Worm (Caenorhabditis elegans) whole organism, L4 larva: ENCODE results near the gene C33F10.8.
A peak's percentile ranks its signal among the peaks of the same experiment; 100 is the strongest.

Experiments used
- D1046.2 ChIP-seq: fragments of 200-800 bp; sonication (Bioruptor generic); IDR thresholded peaks from 2 replicates; pipeline ENCODE4 v1.3.6; 2022; ENCODE audit warnings: missing genetic modification characterization, missing compliant biosample characterization
- F26F4.8 ChIP-seq: fragments of 200-800 bp; sonication (Bioruptor generic); conservative IDR thresholded peaks from 2 replicates; pipeline ENCODE4 v1.3.6; 2022; ENCODE audit warnings: missing genetic modification characterization, missing compliant biosample characterization
- F37D6.2 ChIP-seq: sonication (generic microtip); optimal IDR thresholded peaks from 2 replicates; lab custom pipeline; 2016; ENCODE audit warnings: mild to moderate bottlenecking, missing genetic modification characterization, missing compliant biosample characterization
- F49E8.2 ChIP-seq: sonication (generic microtip); optimal IDR thresholded peaks from 2 replicates; lab custom pipeline; 2016; ENCODE audit warnings: missing compliant biosample characterization, mild to moderate bottlenecking, missing genetic modification characterization, borderline replicate concordance
- T20F7.1 ChIP-seq: fragments of 200-800 bp; sonication (Bioruptor generic); optimal IDR thresholded peaks from 2 replicates; lab custom pipeline; 2018; ENCODE audit warnings: mild to moderate bottlenecking, missing genetic modification characterization, missing compliant biosample characterization
- T26A8.4 ChIP-seq: fragments of 200-800 bp; sonication (Bioruptor generic); IDR thresholded peaks from 2 replicates; pipeline ENCODE4 v1.3.6; 2022; ENCODE audit warnings: missing genetic modification characterization, missing compliant biosample characterization
- Y105C5A.15 ChIP-seq: fragments of 200-800 bp; sonication (Bioruptor generic); IDR thresholded peaks from 2 replicates; pipeline ENCODE4 v1.3.6; 2022; ENCODE audit warnings: missing genetic modification characterization, missing compliant biosample characterization
- aha-1 ChIP-seq: fragments of 150-350 bp; peaks from one replicate; lab custom pipeline; 2014; ENCODE audit warnings: missing biosample characterization, missing genetic modification characterization
- aly-2 ChIP-seq: sonication (generic microtip); optimal IDR thresholded peaks from 2 replicates; lab custom pipeline; 2018; ENCODE audit warnings: missing biosample characterization, missing genetic modification characterization
- ama-1 ChIP-seq: fragments of 150-350 bp; optimal IDR thresholded peaks from 2 replicates; lab custom pipeline; 2014; ENCODE audit warnings: inconsistent platforms, mixed read lengths
- ceh-44 ChIP-seq: fragments of 200-800 bp; sonication (Bioruptor generic); IDR thresholded peaks from 2 replicates; pipeline ENCODE4 v1.3.6; 2022; ENCODE audit warnings: missing genetic modification reagents, missing genetic modification characterization, missing compliant biosample characterization
- ceh-62 ChIP-seq: sonication (generic microtip); optimal IDR thresholded peaks from 2 replicates; lab custom pipeline; 2017; ENCODE audit warnings: missing biosample characterization, missing genetic modification characterization
- ceh-82 ChIP-seq: sonication (generic microtip); optimal IDR thresholded peaks from 2 replicates; lab custom pipeline; 2017; ENCODE audit warnings: missing biosample characterization, missing genetic modification characterization
- daf-16 ChIP-seq, 3 experiments: sonication (generic microtip); optimal IDR thresholded peaks; 2 replicates each; lab custom pipeline; 2016 to 2017; ENCODE audit warnings: missing genetic modification characterization in 3 of 3, missing genetic modification reagents in 3 of 3, mild to moderate bottlenecking in 2 of 3, missing compliant biosample characterization in 2 of 3, missing biosample characterization in 1 of 3, moderate library complexity in 1 of 3
- daf-19 ChIP-seq: fragments of 200-800 bp; sonication (Bioruptor generic); conservative IDR thresholded peaks from 2 replicates; pipeline ENCODE4 v1.3.6; 2022; ENCODE audit warnings: missing genetic modification characterization, missing compliant biosample characterization
- dpl-1 ChIP-seq: fragments of 150-350 bp; optimal IDR thresholded peaks from 2 replicates; lab custom pipeline; 2014; ENCODE audit warnings: missing biosample characterization, missing genetic modification reagents, missing genetic modification characterization
- duxl-1 ChIP-seq: sonication (generic microtip); optimal IDR thresholded peaks from 2 replicates; lab custom pipeline; 2016; ENCODE audit warnings: mild to moderate bottlenecking, missing genetic modification characterization, moderate library complexity, missing compliant biosample characterization; ENCODE audit not compliant: poor library complexity
- egl-27 ChIP-seq: sonication (generic microtip); optimal IDR thresholded peaks from 3 replicates; lab custom pipeline; 2017; ENCODE audit warnings: missing biosample characterization, missing genetic modification reagents, missing genetic modification characterization
- fos-1 ChIP-seq: fragments of 150-350 bp; optimal IDR thresholded peaks from 2 replicates; lab custom pipeline; 2014; ENCODE audit warnings: missing biosample characterization, missing genetic modification characterization
- hif-1 ChIP-seq, 2 experiments: sonication (generic microtip); optimal IDR thresholded peaks; 2 replicates each; lab custom pipeline; 2016 to 2017; ENCODE audit warnings: missing compliant biosample characterization in 2 of 2, missing genetic modification characterization in 2 of 2, missing genetic modification reagents in 2 of 2, missing genotype in 2 of 2, mild to moderate bottlenecking in 1 of 2
- hlh-30 ChIP-seq: sonication (generic microtip); optimal IDR thresholded peaks from 2 replicates; lab custom pipeline; 2017; ENCODE audit warnings: antibody characterized with exemption, mild to moderate bottlenecking, missing genetic modification characterization, missing compliant biosample characterization; ENCODE audit not compliant: insufficient read depth
- hmg-1.1 ChIP-seq: fragments of 200-800 bp; sonication (Bioruptor generic); IDR thresholded peaks from 2 replicates; pipeline ENCODE4 v1.3.6; 2022; ENCODE audit warnings: missing genetic modification reagents, missing genetic modification characterization, missing compliant biosample characterization
- jun-1 ChIP-seq: fragments of 150-350 bp; optimal IDR thresholded peaks from 2 replicates; lab custom pipeline; 2014; ENCODE audit warnings: missing biosample characterization, missing genetic modification reagents, missing genetic modification characterization
- lim-7 ChIP-seq: fragments of 200-800 bp; sonication (Bioruptor generic); IDR thresholded peaks from 2 replicates; pipeline ENCODE4 v1.3.6; 2022; ENCODE audit warnings: missing genetic modification characterization, missing compliant biosample characterization
- lin-1 ChIP-seq: fragments of 200-800 bp; sonication (Bioruptor generic); IDR thresholded peaks from 2 replicates; pipeline ENCODE4 v1.3.6; 2022; ENCODE audit warnings: missing genetic modification reagents, missing genetic modification characterization, missing compliant biosample characterization
- lin-13 ChIP-seq: fragments of 150-350 bp; optimal IDR thresholded peaks from 2 replicates; lab custom pipeline; 2014; ENCODE audit warnings: missing biosample characterization, missing genetic modification reagents, missing genetic modification characterization
- lin-39 ChIP-seq: fragments of 150-350 bp; optimal IDR thresholded peaks from 2 replicates; lab custom pipeline; 2014; ENCODE audit warnings: missing biosample characterization, missing genetic modification reagents, missing genetic modification characterization
- madf-5 ChIP-seq, 2 experiments: fragments of 200-800 bp; sonication (Bioruptor generic); IDR thresholded peaks; 2 replicates each; pipeline ENCODE4 v1.3.6; 2022; ENCODE audit warnings: missing compliant biosample characterization in 2 of 2, missing genetic modification characterization in 2 of 2
- mdt-29 ChIP-seq: fragments of 200-800 bp; sonication (Bioruptor generic); IDR thresholded peaks from 2 replicates; pipeline ENCODE4 v1.3.6; 2022; ENCODE audit warnings: missing genetic modification reagents, missing genetic modification characterization, missing compliant biosample characterization
- mxl-3 ChIP-seq: fragments of 200-800 bp; sonication (Bioruptor generic); optimal IDR thresholded peaks from 2 replicates; lab custom pipeline; 2018; ENCODE audit warnings: mild to moderate bottlenecking, missing genetic modification characterization, missing compliant biosample characterization
- nhr-10 ChIP-seq: fragments of 150-350 bp; optimal IDR thresholded peaks from 2 replicates; lab custom pipeline; 2014; ENCODE audit warnings: missing biosample characterization, missing genetic modification characterization
- nhr-11 ChIP-seq: fragments of 150-350 bp; optimal IDR thresholded peaks from 2 replicates; lab custom pipeline; 2014; ENCODE audit warnings: missing biosample characterization, missing genetic modification characterization
- nhr-111 ChIP-seq: fragments of 200-800 bp; sonication (Bioruptor generic); optimal IDR thresholded peaks from 2 replicates; lab custom pipeline; 2018; ENCODE audit warnings: mild to moderate bottlenecking, missing genetic modification characterization, missing compliant biosample characterization
- nhr-237 ChIP-seq: sonication (generic microtip); optimal IDR thresholded peaks from 2 replicates; lab custom pipeline; 2017; ENCODE audit warnings: missing biosample characterization, missing genetic modification characterization
- nhr-25 ChIP-seq: sonication (generic microtip); optimal IDR thresholded peaks from 2 replicates; lab custom pipeline; 2017; ENCODE audit warnings: missing genetic modification characterization, mild to moderate bottlenecking, missing compliant biosample characterization, antibody characterized with exemption, moderate library complexity, borderline replicate concordance; ENCODE audit not compliant: insufficient read depth
- nhr-28 ChIP-seq: fragments of 150-350 bp; optimal IDR thresholded peaks from 2 replicates; lab custom pipeline; 2014; ENCODE audit warnings: missing biosample characterization, missing genetic modification characterization
- nhr-41 ChIP-seq: fragments of 200-800 bp; sonication (Bioruptor generic); IDR thresholded peaks from 2 replicates; pipeline ENCODE4 v1.3.6; 2022; ENCODE audit warnings: missing genetic modification reagents, missing genetic modification characterization, missing compliant biosample characterization
- nhr-42 ChIP-seq: fragments of 200-800 bp; sonication (Bioruptor generic); IDR thresholded peaks from 2 replicates; pipeline ENCODE4 v1.3.6; 2022; ENCODE audit warnings: missing genetic modification characterization, missing compliant biosample characterization
- nhr-48 ChIP-seq: sonication (generic microtip); optimal IDR thresholded peaks from 2 replicates; lab custom pipeline; 2016; ENCODE audit warnings: mild to moderate bottlenecking, missing genetic modification characterization, missing compliant biosample characterization
- nhr-76 ChIP-seq: fragments of 150-350 bp; optimal IDR thresholded peaks from 2 replicates; lab custom pipeline; 2014; ENCODE audit warnings: missing biosample characterization, missing genetic modification characterization
- nhr-77 ChIP-seq: fragments of 150-350 bp; optimal IDR thresholded peaks from 2 replicates; lab custom pipeline; 2014; ENCODE audit warnings: missing biosample characterization, missing genetic modification characterization
- pha-4 ChIP-seq, 2 experiments: fragments of 150-350 bp in 1 of 2; fragments of 200-800 bp in 1 of 2; sonication (Bioruptor generic) in 1 of 2; IDR thresholded peaks in 1 of 2; optimal IDR thresholded peaks in 1 of 2; 2 replicates each; pipeline versions ENCODE4 v1.3.6 to Lab custom; 2014 to 2022; ENCODE audit warnings: missing genetic modification characterization in 2 of 2, missing genetic modification reagents in 2 of 2, missing biosample characterization in 1 of 2, missing compliant biosample characterization in 1 of 2
- pqm-1 ChIP-seq: sonication (generic microtip); optimal IDR thresholded peaks from 2 replicates; lab custom pipeline; 2017; ENCODE audit warnings: missing biosample characterization, missing genetic modification characterization
- set-16 ChIP-seq: fragments of 200-800 bp; sonication (Bioruptor generic); IDR thresholded peaks from 2 replicates; pipeline ENCODE4 v1.3.6; 2022; ENCODE audit warnings: missing genetic modification reagents, missing genetic modification characterization, missing compliant biosample characterization
- snpc-4 ChIP-seq: fragments of 150-350 bp; optimal IDR thresholded peaks from 2 replicates; lab custom pipeline; 2014; ENCODE audit warnings: missing biosample characterization, missing genetic modification characterization
- spr-3 ChIP-seq: fragments of 200-800 bp; sonication (Bioruptor generic); optimal IDR thresholded peaks from 2 replicates; lab custom pipeline; 2018; ENCODE audit warnings: mild to moderate bottlenecking, missing genetic modification characterization, missing compliant biosample characterization
- unc-39 ChIP-seq: sonication (generic microtip); optimal IDR thresholded peaks from 2 replicates; lab custom pipeline; 2017; ENCODE audit warnings: missing biosample characterization, missing genetic modification characterization
- vab-7 ChIP-seq: fragments of 200-800 bp; sonication (Bioruptor generic); IDR thresholded peaks from 2 replicates; pipeline ENCODE4 v1.3.6; 2022; ENCODE audit warnings: missing genetic modification reagents, missing genetic modification characterization, missing compliant biosample characterization
- zfp-3 ChIP-seq: fragments of 200-800 bp; sonication (Bioruptor generic); conservative IDR thresholded peaks from 2 replicates; pipeline ENCODE4 v1.3.6; 2022; ENCODE audit warnings: missing genetic modification reagents, missing genetic modification characterization, missing compliant biosample characterization
- zip-11 ChIP-seq: fragments of 200-800 bp; sonication (Bioruptor generic); IDR thresholded peaks from 2 replicates; pipeline ENCODE4 v1.3.6; 2022; ENCODE audit warnings: missing genetic modification characterization, missing compliant biosample characterization

The C33F10.8 gene

DNA sequence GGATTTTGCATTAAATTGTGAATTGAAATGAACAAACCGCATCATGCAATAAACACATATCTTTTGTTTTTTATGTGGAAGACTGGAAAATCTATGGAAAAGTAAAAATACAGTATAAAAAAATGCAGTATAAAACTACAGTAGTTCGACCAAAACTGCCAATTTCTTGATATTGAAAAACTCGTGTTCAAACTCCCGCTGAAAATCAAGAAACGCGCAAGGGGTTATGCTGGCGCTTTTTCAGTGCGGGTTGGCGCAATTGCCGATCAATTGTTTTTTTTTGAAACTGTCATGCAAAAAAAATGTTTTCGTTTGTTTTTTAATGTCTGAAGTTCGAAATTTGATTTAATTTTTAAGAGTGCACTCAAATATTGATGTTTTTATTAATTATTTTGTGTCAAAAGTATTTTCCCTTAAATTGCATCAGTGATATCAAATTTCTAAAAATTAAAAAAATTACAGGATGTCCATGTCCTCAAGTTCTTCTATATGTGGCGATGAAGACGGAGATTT lies 26.6 kb upstream of the C33F10.8 start, which contains the start of gene dnj-9 (continued):
- peak; percentile 89 for TF ChIP-seq F37D6.2
- peak; percentile 69 for TF ChIP-seq jun-1 (tag; lab: Kevin White, UChicago)
- peak; percentile 83 for TF ChIP-seq nhr-28 (tag; lab: Kevin White, UChicago)
- 0 out of 2 replicates have a peak, but pooled peaks have one; percentile 20 for TF ChIP-seq ceh-44 (GFP tag; lab: Robert Waterston, UW)
- TF ChIP-seq nhr-237 (tag; lab: Kevin White, UChicago), result no peak
- peak; percentile 92 for TF ChIP-seq spr-3 (GFP tag; lab: Kevin White, UChicago)
- TF ChIP-seq nhr-48 (tag; lab: Kevin White, UChicago), result peak; percentile 89
- TF ChIP-seq madf-5 (GFP tag; IDR thresholded peaks at IDR 0.05; lab: Robert Waterston, UW), result no peak
- TF ChIP-seq T20F7.1 (GFP tag; lab: Kevin White, UChicago), result peak; percentile 88
- TF ChIP-seq aly-2, result no peak
- TF ChIP-seq hif-1 (tag; optimal IDR thresholded peaks at IDR 0.05; lab: Kevin White, UChicago), result peak; percentile 52 to 72
- no peak for TF ChIP-seq ama-1 (lab: Kevin White, UChicago)
- TF ChIP-seq fos-1, result no peak
- peak; percentile 92 for TF ChIP-seq duxl-1
- TF ChIP-seq nhr-41 (GFP tag; lab: Robert Waterston, UW), result no peak
- no peak for TF ChIP-seq lim-7 (GFP tag; lab: Robert Waterston, UW)
- TF ChIP-seq pqm-1 (tag; lab: Kevin White, UChicago), result no peak
- no peak for TF ChIP-seq D1046.2 (GFP tag; lab: Robert Waterston, UW)
- peak; percentile 82 for TF ChIP-seq nhr-42 (GFP tag; lab: Robert Waterston, UW)
- peak; percentile 88 for TF ChIP-seq hlh-30 (tag; lab: Kevin White, UChicago)
- TF ChIP-seq lin-1 (GFP tag; lab: Robert Waterston, UW), result peak; percentile 89
- peak; percentile 95 for TF ChIP-seq T26A8.4 (GFP tag; lab: Robert Waterston, UW)
- TF ChIP-seq zfp-3 (GFP tag; lab: Robert Waterston, UW), result peak; percentile 94
- TF ChIP-seq lin-13 (GFP tag; lab: Kevin White, UChicago), result peak; percentile 81
- TF ChIP-seq daf-16 (GFP tag; optimal IDR thresholded peaks at IDR 0.05; lab: Kevin White, UChicago), result peak; percentile 38 to 85
- peak; percentile 79 for TF ChIP-seq daf-16 (tag; optimal IDR thresholded peaks at IDR 0.05; lab: Kevin White, UChicago)
- TF ChIP-seq mdt-29 (GFP tag; lab: Robert Waterston, UW), result peak; percentile 79; the same call in 1 of the 2 replicates
- TF ChIP-seq egl-27 (tag; lab: Kevin White, UChicago), result no peak
- TF ChIP-seq ceh-82, result no peak
- TF ChIP-seq daf-19, result peak; percentile 45; the same call in 1 of the 2 replicates
- peak; percentile 19 for TF ChIP-seq snpc-4 (tag; lab: Kevin White, UChicago)
- TF ChIP-seq zip-11, result no peak
- TF ChIP-seq nhr-10 (tag; lab: Kevin White, UChicago), result no peak
- TF ChIP-seq nhr-25 (tag; lab: Kevin White, UChicago), result peak; percentile 88
- TF ChIP-seq lin-39 (tag; lab: Kevin White, UChicago), result no peak
- TF ChIP-seq ceh-62 (tag; lab: Kevin White, UChicago), result no peak
- TF ChIP-seq set-16 (GFP tag; lab: Robert Waterston, UW), result no peak
- TF ChIP-seq Y105C5A.15 (GFP tag; lab: Robert Waterston, UW), result no peak
- no peak for TF ChIP-seq vab-7 (GFP tag; lab: Robert Waterston, UW)
- TF ChIP-seq F49E8.2, result peak; percentile 89
- TF ChIP-seq aha-1 (tag; lab: Kevin White, UChicago), result peak; percentile 99
- TF ChIP-seq mxl-3 (GFP tag; lab: Kevin White, UChicago), result peak; percentile 55
- TF ChIP-seq F26F4.8 (GFP tag; lab: Robert Waterston, UW), result no peak
- no peak for TF ChIP-seq unc-39 (tag; lab: Kevin White, UChicago)
- TF ChIP-seq nhr-111 (GFP tag; lab: Kevin White, UChicago), result no peak
- TF ChIP-seq nhr-76 (tag; lab: Kevin White, UChicago), result peak; percentile 41
- peak; percentile 92 for TF ChIP-seq hmg-1.1 (GFP tag; lab: Robert Waterston, UW)
- peak; percentile 84 for TF ChIP-seq nhr-11 (tag; lab: Kevin White, UChicago)
- TF ChIP-seq pha-4 (GFP tag; IDR thresholded peaks at IDR 0.05; lab: Robert Waterston, UW), result peak; percentile 89
- peak; percentile 94 for TF ChIP-seq pha-4 (tag; optimal IDR thresholded peaks at IDR 0.05; lab: Kevin White, UChicago)
- TF ChIP-seq nhr-77 (tag; lab: Kevin White, UChicago), result peak; percentile 93
- TF ChIP-seq dpl-1, result peak; percentile 100
